Worm (Caenorhabditis elegans) whole organism, L1 larva: ENCODE measurements around the gene C23F12.9.

ENCODE experiments used
- C04F5.9 ChIP-seq: sonication (generic microtip); optimal IDR thresholded peaks from 2 replicates; lab custom pipeline; 2016; ENCODE audit warnings: missing genetic modification characterization, missing compliant biosample characterization
- C16A3.4 ChIP-seq: fragments of 150-350 bp; optimal IDR thresholded peaks from 2 replicates; lab custom pipeline; 2014; ENCODE audit warnings: missing biosample characterization, missing genetic modification characterization
- C34B4.2 ChIP-seq: sonication (generic microtip); optimal IDR thresholded peaks from 2 replicates; lab custom pipeline; 2017; ENCODE audit warnings: mild to moderate bottlenecking, missing genetic modification characterization, missing compliant biosample characterization
- F16B12.6 ChIP-seq: fragments of 150-350 bp; optimal IDR thresholded peaks from 2 replicates; lab custom pipeline; 2014; ENCODE audit warnings: missing biosample characterization, missing genetic modification characterization
- Y116A8C.19 ChIP-seq: sonication (generic microtip); optimal IDR thresholded peaks from 2 replicates; lab custom pipeline; 2016; ENCODE audit warnings: missing compliant biosample characterization, missing genetic modification characterization, borderline replicate concordance
- alr-1 ChIP-seq: fragments of 200-800 bp; sonication (Bioruptor generic); optimal IDR thresholded peaks from 2 replicates; lab custom pipeline; 2018; ENCODE audit warnings: borderline replicate concordance, mild to moderate bottlenecking, missing genetic modification characterization, missing compliant biosample characterization
- aly-2 ChIP-seq: fragments of 150-350 bp; optimal IDR thresholded peaks from 2 replicates; lab custom pipeline; 2014; ENCODE audit warnings: missing biosample characterization, missing genetic modification characterization
- ama-1 ChIP-seq: fragments of 150-350 bp; optimal IDR thresholded peaks from 2 replicates; lab custom pipeline; 2014
- ceh-63 ChIP-seq: fragments of 200-800 bp; sonication (Bioruptor generic); optimal IDR thresholded peaks from 2 replicates; lab custom pipeline; 2018; ENCODE audit warnings: mild to moderate bottlenecking, missing genetic modification characterization, missing compliant biosample characterization
- ceh-8 ChIP-seq: fragments of 200-800 bp; sonication (Bioruptor generic); optimal IDR thresholded peaks from 2 replicates; lab custom pipeline; 2018; ENCODE audit warnings: mild to moderate bottlenecking, missing genetic modification characterization, moderate library complexity, missing compliant biosample characterization
- ceh-82 ChIP-seq, 3 experiments: fragments of 150-350 bp in 1 of 3; sonication (generic microtip) in 2 of 3; optimal IDR thresholded peaks; 2 replicates each; lab custom pipeline; 2014 to 2017; ENCODE audit warnings: missing biosample characterization in 3 of 3, missing genetic modification characterization in 3 of 3
- ceh-88 ChIP-seq: fragments of 200-800 bp; sonication (Bioruptor generic); IDR thresholded peaks from 2 replicates; pipeline ENCODE4 v1.3.6; 2022; ENCODE audit warnings: missing genetic modification characterization, missing compliant biosample characterization
- dsc-1 ChIP-seq: sonication (generic microtip); optimal IDR thresholded peaks from 2 replicates; lab custom pipeline; 2016; ENCODE audit warnings: mild to moderate bottlenecking, missing genetic modification characterization, missing compliant biosample characterization
- efl-1 ChIP-seq, 4 experiments: fragments of 150-350 bp; optimal IDR thresholded peaks in 3 of 4; peaks in 1 of 4; 1 replicate in 1 of 4; 2 replicates in 3 of 4; lab custom pipeline; 2014; ENCODE audit warnings: missing biosample characterization in 2 of 4, missing genetic modification characterization in 2 of 4, missing genetic modification reagents in 2 of 4
- efl-3 ChIP-seq: fragments of 200-800 bp; sonication (Bioruptor generic); optimal IDR thresholded peaks from 2 replicates; lab custom pipeline; 2018; ENCODE audit warnings: mild to moderate bottlenecking, missing genetic modification characterization, missing compliant biosample characterization
- elt-3 ChIP-seq, 6 experiments: fragments of 150-350 bp in 1 of 6; sonication (generic microtip); optimal IDR thresholded peaks; 2 replicates each; lab custom pipeline; 2017 to 2018; ENCODE audit warnings: missing biosample characterization in 6 of 6, missing genetic modification characterization in 6 of 6, inconsistent platforms in 1 of 6
- ets-5 ChIP-seq: fragments of 200-800 bp; sonication (Bioruptor generic); IDR thresholded peaks from 2 replicates; pipeline ENCODE4 v1.3.6; 2022; ENCODE audit warnings: missing genetic modification characterization, missing compliant biosample characterization
- fkh-4 ChIP-seq: sonication (generic microtip); optimal IDR thresholded peaks from 2 replicates; lab custom pipeline; 2016; ENCODE audit warnings: missing compliant biosample characterization, missing genetic modification characterization, borderline replicate concordance
- fos-1 ChIP-seq: fragments of 150-350 bp; optimal IDR thresholded peaks from 2 replicates; lab custom pipeline; 2014; ENCODE audit warnings: missing biosample characterization, missing genetic modification characterization
- grh-1 ChIP-seq: fragments of 200-800 bp; sonication (Bioruptor generic); IDR thresholded peaks from 2 replicates; pipeline ENCODE4 v1.3.6; 2022; ENCODE audit warnings: missing genetic modification reagents, missing genetic modification characterization, missing compliant biosample characterization
- hpl-2 ChIP-seq: fragments of 150-350 bp; optimal IDR thresholded peaks from 2 replicates; lab custom pipeline; 2014; ENCODE audit warnings: missing biosample characterization, missing genetic modification reagents, missing genetic modification characterization
- irx-1 ChIP-seq: sonication (generic microtip); optimal IDR thresholded peaks from 2 replicates; lab custom pipeline; 2016; ENCODE audit warnings: missing genetic modification characterization, missing compliant biosample characterization
- isw-1 ChIP-seq: fragments of 200-800 bp; sonication (Bioruptor generic); IDR thresholded peaks from 2 replicates; pipeline ENCODE4 v1.3.6; 2022; ENCODE audit warnings: missing genetic modification characterization, missing compliant biosample characterization
- jun-1 ChIP-seq: fragments of 150-350 bp; optimal IDR thresholded peaks from 2 replicates; lab custom pipeline; 2014; ENCODE audit warnings: missing biosample characterization, missing genetic modification reagents, missing genetic modification characterization
- lin-15B ChIP-seq: fragments of 150-350 bp; sonication (generic microtip); optimal IDR thresholded peaks from 3 replicates; lab custom pipeline; 2014; ENCODE audit warnings: missing biosample characterization, missing genetic modification characterization
- lin-35 ChIP-seq, 2 experiments: fragments of 150-350 bp; optimal IDR thresholded peaks; 2 replicates each; lab custom pipeline; 2014; ENCODE audit warnings: missing biosample characterization in 2 of 2, missing genetic modification characterization in 2 of 2, missing genetic modification reagents in 2 of 2
- lin-39 ChIP-seq: fragments of 150-350 bp; optimal IDR thresholded peaks from 2 replicates; lab custom pipeline; 2014; ENCODE audit warnings: missing biosample characterization, missing genetic modification reagents, missing genetic modification characterization
- mep-1 ChIP-seq: fragments of 150-350 bp; optimal IDR thresholded peaks from 2 replicates; lab custom pipeline; 2014; ENCODE audit warnings: missing biosample characterization, missing genetic modification characterization
- nhr-12 ChIP-seq: sonication (generic microtip); optimal IDR thresholded peaks from 2 replicates; lab custom pipeline; 2017; ENCODE audit warnings: missing biosample characterization, missing genetic modification characterization
- nhr-19 ChIP-seq: fragments of 200-800 bp; sonication (Bioruptor generic); conservative IDR thresholded peaks from 2 replicates; pipeline ENCODE4 v1.3.6; 2022; ENCODE audit warnings: missing genetic modification characterization, missing compliant biosample characterization
- nhr-237 ChIP-seq: fragments of 150-350 bp; optimal IDR thresholded peaks from 2 replicates; lab custom pipeline; 2014; ENCODE audit warnings: missing biosample characterization, missing genetic modification characterization
- nhr-28 ChIP-seq: fragments of 150-350 bp; optimal IDR thresholded peaks from 2 replicates; lab custom pipeline; 2014; ENCODE audit warnings: missing biosample characterization, missing genetic modification characterization
- nhr-71 ChIP-seq: sonication (generic microtip); optimal IDR thresholded peaks from 2 replicates; lab custom pipeline; 2016; ENCODE audit warnings: mild to moderate bottlenecking, missing genetic modification characterization, moderate library complexity, missing compliant biosample characterization
- nhr-76 ChIP-seq: sonication (generic microtip); optimal IDR thresholded peaks from 2 replicates; lab custom pipeline; 2017; ENCODE audit warnings: missing biosample characterization, missing genetic modification characterization
- nhr-77 ChIP-seq: fragments of 150-350 bp; optimal IDR thresholded peaks from 2 replicates; lab custom pipeline; 2014; ENCODE audit warnings: missing biosample characterization, missing genetic modification characterization
- nhr-84 ChIP-seq: sonication (generic microtip); optimal IDR thresholded peaks from 2 replicates; lab custom pipeline; 2017; ENCODE audit warnings: missing biosample characterization, missing genetic modification characterization
- pag-3 ChIP-seq: sonication (generic microtip); optimal IDR thresholded peaks from 2 replicates; lab custom pipeline; 2017; ENCODE audit warnings: missing genetic modification characterization, mild to moderate bottlenecking, missing compliant biosample characterization, antibody characterized with exemption, borderline replicate concordance; ENCODE audit not compliant: insufficient read depth
- pax-3 ChIP-seq: fragments of 200-800 bp; sonication (Bioruptor generic); optimal IDR thresholded peaks from 2 replicates; lab custom pipeline; 2018; ENCODE audit warnings: mild to moderate bottlenecking, missing genetic modification characterization, moderate library complexity, missing compliant biosample characterization
- rnt-1 ChIP-seq: sonication (generic microtip); optimal IDR thresholded peaks from 2 replicates; lab custom pipeline; 2016; ENCODE audit warnings: mild to moderate bottlenecking, missing genetic modification characterization, moderate library complexity, missing compliant biosample characterization
- skn-1 ChIP-seq: fragments of 150-350 bp; optimal IDR thresholded peaks from 2 replicates; lab custom pipeline; 2014; ENCODE audit warnings: missing biosample characterization, missing genetic modification characterization
- snpc-4 ChIP-seq: fragments of 150-350 bp; optimal IDR thresholded peaks from 2 replicates; lab custom pipeline; 2014; ENCODE audit warnings: missing biosample characterization, missing genetic modification characterization
- sox-4 ChIP-seq: sonication (generic microtip); optimal IDR thresholded peaks from 2 replicates; lab custom pipeline; 2016; ENCODE audit warnings: missing genetic modification characterization, missing compliant biosample characterization
- sptf-1 ChIP-seq: fragments of 150-350 bp; optimal IDR thresholded peaks from 2 replicates; lab custom pipeline; 2014; ENCODE audit warnings: missing biosample characterization, missing genetic modification characterization
- sup-37 ChIP-seq: fragments of 200-800 bp; sonication (Bioruptor generic); optimal IDR thresholded peaks from 2 replicates; lab custom pipeline; 2018; ENCODE audit warnings: mild to moderate bottlenecking, missing genetic modification characterization, missing compliant biosample characterization
- tbx-2 ChIP-seq: sonication (generic microtip); optimal IDR thresholded peaks from 2 replicates; lab custom pipeline; 2016; ENCODE audit warnings: missing genetic modification characterization, missing compliant biosample characterization
- unc-130 ChIP-seq: fragments of 150-350 bp; optimal IDR thresholded peaks from 2 replicates; lab custom pipeline; 2017; ENCODE audit warnings: missing biosample characterization, missing genetic modification characterization, inconsistent platforms
- unc-30 ChIP-seq: sonication (generic microtip); optimal IDR thresholded peaks from 2 replicates; lab custom pipeline; 2017; ENCODE audit warnings: missing biosample characterization, missing genetic modification characterization
- unc-86 ChIP-seq: sonication (generic microtip); optimal IDR thresholded peaks from 2 replicates; lab custom pipeline; 2016; ENCODE audit warnings: missing genetic modification characterization, missing compliant biosample characterization
- xbp-1 ChIP-seq: sonication (generic microtip); optimal IDR thresholded peaks from 2 replicates; lab custom pipeline; 2016; ENCODE audit warnings: missing genetic modification characterization, missing compliant biosample characterization
- zag-1 ChIP-seq: fragments of 150-350 bp; optimal IDR thresholded peaks from 2 replicates; lab custom pipeline; 2014; ENCODE audit warnings: missing biosample characterization, missing genetic modification characterization
- zip-4 ChIP-seq: fragments of 200-800 bp; sonication (Bioruptor generic); optimal IDR thresholded peaks from 2 replicates; lab custom pipeline; 2018; ENCODE audit warnings: mild to moderate bottlenecking, missing genetic modification characterization, moderate library complexity, missing compliant biosample characterization
- ztf-11 ChIP-seq, 2 experiments: sonication (generic microtip); optimal IDR thresholded peaks; 2 replicates each; lab custom pipeline; 2016 to 2017; ENCODE audit warnings: missing genetic modification characterization in 2 of 2, missing biosample characterization in 1 of 2, missing compliant biosample characterization in 1 of 2
- ztf-4 ChIP-seq: fragments of 150-350 bp; optimal IDR thresholded peaks from 2 replicates; lab custom pipeline; 2014; ENCODE audit warnings: missing biosample characterization, missing genetic modification characterization

Gene C23F12.9

ce11 chrX:9431002-9431482 is 37.2 kb downstream of the C23F12.9 start, which contains the start of gene B0272.3 (continued):
- TF ChIP-seq fkh-4 (tag; lab: Kevin White, UChicago), result no peak
- no peak for TF ChIP-seq sptf-1
- no peak for TF ChIP-seq nhr-12 (tag; lab: Kevin White, UChicago)
- TF ChIP-seq unc-30 (tag; lab: Kevin White, UChicago), result no peak
- no peak for TF ChIP-seq nhr-84
- TF ChIP-seq fos-1, result no peak
- TF ChIP-seq zip-4 (GFP tag; lab: Kevin White, UChicago), result no peak
- no peak; the same call in 1 of the 2 replicates for TF ChIP-seq nhr-19 (GFP tag; lab: Robert Waterston, UW)
- peak in 1 of 3 experiments; percentile 29 for TF ChIP-seq ceh-82 (tag; optimal IDR thresholded peaks at IDR 0.05; lab: Kevin White, UChicago)
- TF ChIP-seq lin-35 (GFP tag; optimal IDR thresholded peaks at IDR 0.05; lab: Kevin White, UChicago), result peak in 1 of 2 experiments; percentile 68
- peak; percentile 57 for TF ChIP-seq rnt-1 (tag; lab: Kevin White, UChicago)
- TF ChIP-seq sup-37 (GFP tag; lab: Kevin White, UChicago), result no peak
- no peak for TF ChIP-seq efl-1 (optimal IDR thresholded peaks at IDR 0.05; lab: Kevin White, UChicago)
- no peak for TF ChIP-seq efl-1 (GFP tag; optimal IDR thresholded peaks at IDR 0.05 in 1 of 2; lab: Kevin White, UChicago)
- no peak for TF ChIP-seq C34B4.2 (tag; lab: Kevin White, UChicago)
- TF ChIP-seq zag-1 (tag; lab: Kevin White, UChicago), result no peak
- TF ChIP-seq pax-3 (tag; lab: Kevin White, UChicago), result no peak
- TF ChIP-seq aly-2 (tag; lab: Kevin White, UChicago), result no peak
- TF ChIP-seq ceh-63 (GFP tag; lab: Kevin White, UChicago), result no peak
- no peak for TF ChIP-seq lin-15B
- peak; percentile 72 for TF ChIP-seq nhr-71 (tag; lab: Kevin White, UChicago)
- TF ChIP-seq irx-1 (tag; lab: Kevin White, UChicago), result no peak
- peak; percentile 56 for TF ChIP-seq nhr-77
- TF ChIP-seq isw-1 (GFP tag; lab: Robert Waterston, UW), result no peak
- TF ChIP-seq ceh-8 (GFP tag; lab: Kevin White, UChicago), result no peak
- no peak for TF ChIP-seq C04F5.9 (tag; lab: Kevin White, UChicago)
- peak in 5 of 6 experiments; percentile 4 to 54 (median 16) for TF ChIP-seq elt-3 (tag; optimal IDR thresholded peaks at IDR 0.05; lab: Kevin White, UChicago)
- TF ChIP-seq efl-3, result no peak
- peak; percentile 36 for TF ChIP-seq xbp-1
- TF ChIP-seq ets-5 (GFP tag; lab: Robert Waterston, UW), result no peak
- TF ChIP-seq Y116A8C.19 (tag; lab: Kevin White, UChicago), result no peak
- TF ChIP-seq ama-1 (lab: Kevin White, UChicago), result no peak
- TF ChIP-seq jun-1 (tag; lab: Kevin White, UChicago), result no peak
- TF ChIP-seq unc-86 (tag; lab: Kevin White, UChicago), result no peak
- TF ChIP-seq nhr-28 (tag; lab: Kevin White, UChicago), result no peak
- TF ChIP-seq alr-1 (tag; lab: Kevin White, UChicago), result no peak
- no peak for TF ChIP-seq dsc-1 (tag; lab: Kevin White, UChicago)
- TF ChIP-seq nhr-237 (tag; lab: Kevin White, UChicago), result no peak
- TF ChIP-seq mep-1 (tag; lab: Kevin White, UChicago), result peak; percentile 36
- TF ChIP-seq pag-3 (tag; lab: Kevin White, UChicago), result no peak
- no peak for TF ChIP-seq C16A3.4
- TF ChIP-seq sox-4 (tag; lab: Kevin White, UChicago), result no peak
- TF ChIP-seq ceh-88 (GFP tag; lab: Robert Waterston, UW), result no peak
- TF ChIP-seq tbx-2 (tag; lab: Kevin White, UChicago), result peak; percentile 32
- TF ChIP-seq lin-39 (tag; lab: Kevin White, UChicago), result no peak
- no peak for TF ChIP-seq nhr-76 (tag; lab: Kevin White, UChicago)
- TF ChIP-seq ztf-11 (tag; optimal IDR thresholded peaks at IDR 0.05; lab: Kevin White, UChicago), result no peak
- peak; percentile 25 for TF ChIP-seq skn-1 (tag; lab: Kevin White, UChicago)
- no peak for TF ChIP-seq unc-130
- TF ChIP-seq snpc-4, result no peak
- no peak for TF ChIP-seq F16B12.6 (tag; lab: Kevin White, UChicago)
- TF ChIP-seq grh-1, result no peak
- peak; percentile 44 for TF ChIP-seq ztf-4 (tag; lab: Kevin White, UChicago)
- TF ChIP-seq hpl-2 (GFP tag; lab: Kevin White, UChicago), result no peak
